Worm (Caenorhabditis elegans) whole organism, L3 larva: ENCODE measurements around the gene T05A8.2.
A peak's percentile ranks its signal among the peaks of the same experiment; 100 is the strongest.

Source experiments
- R02D3.7 ChIP-seq: fragments of 150-350 bp; optimal IDR thresholded peaks from 2 replicates; lab custom pipeline; 2014; ENCODE audit warnings: missing biosample characterization, missing genetic modification characterization
- ZK546.5 ChIP-seq: sonication (generic microtip); optimal IDR thresholded peaks from 2 replicates; lab custom pipeline; 2017; ENCODE audit warnings: missing biosample characterization, missing genetic modification characterization
- aly-2 ChIP-seq: fragments of 150-350 bp; optimal IDR thresholded peaks from 2 replicates; lab custom pipeline; 2014; ENCODE audit warnings: missing biosample characterization, missing genetic modification characterization
- ama-1 ChIP-seq: fragments of 150-350 bp; optimal IDR thresholded peaks from 2 replicates; lab custom pipeline; 2018
- ceh-28 ChIP-seq: fragments of 150-350 bp; optimal IDR thresholded peaks from 2 replicates; lab custom pipeline; 2014; ENCODE audit warnings: missing biosample characterization, missing genetic modification reagents, missing genetic modification characterization
- ceh-82 ChIP-seq: fragments of 150-350 bp; optimal IDR thresholded peaks from 2 replicates; lab custom pipeline; 2014; ENCODE audit warnings: missing biosample characterization, missing genetic modification characterization
- ceh-9 ChIP-seq: sonication (generic microtip); optimal IDR thresholded peaks from 2 replicates; lab custom pipeline; 2018; ENCODE audit warnings: missing biosample characterization, missing genetic modification characterization
- daf-12 ChIP-seq: fragments of 150-350 bp; optimal IDR thresholded peaks from 2 replicates; lab custom pipeline; 2014; ENCODE audit warnings: missing biosample characterization, missing genetic modification reagents, missing genetic modification characterization
- egl-27 ChIP-seq: sonication (generic microtip); optimal IDR thresholded peaks from 4 replicates; lab custom pipeline; 2017; ENCODE audit warnings: missing biosample characterization, missing genetic modification reagents, missing genetic modification characterization
- egl-5 ChIP-seq: fragments of 150-350 bp; optimal IDR thresholded peaks from 2 replicates; lab custom pipeline; 2017; ENCODE audit warnings: missing biosample characterization, missing genetic modification reagents, missing genetic modification characterization, inconsistent platforms
- elt-1 ChIP-seq: fragments of 150-350 bp; optimal IDR thresholded peaks from 2 replicates; lab custom pipeline; 2014; ENCODE audit warnings: missing biosample characterization, missing genetic modification characterization
- elt-2 ChIP-seq: sonication (generic microtip); optimal IDR thresholded peaks from 2 replicates; lab custom pipeline; 2016; ENCODE audit warnings: missing genetic modification reagents, mild to moderate bottlenecking, missing genetic modification characterization, missing compliant biosample characterization
- elt-3 ChIP-seq, 3 experiments: fragments of 150-350 bp in 1 of 3; sonication (generic microtip) in 2 of 3; optimal IDR thresholded peaks; 2 replicates in 2 of 3; 4 replicates in 1 of 3; lab custom pipeline; 2014 to 2017; ENCODE audit warnings: missing biosample characterization in 3 of 3, missing genetic modification characterization in 3 of 3
- eor-1 ChIP-seq, 2 experiments: fragments of 150-350 bp; optimal IDR thresholded peaks; 2 replicates each; lab custom pipeline; 2014 to 2018; ENCODE audit warnings: missing biosample characterization in 2 of 2, missing genetic modification characterization in 2 of 2
- fkh-10 ChIP-seq: sonication (generic microtip); optimal IDR thresholded peaks from 2 replicates; lab custom pipeline; 2017; ENCODE audit warnings: missing biosample characterization, missing genetic modification reagents, missing genetic modification characterization
- fkh-2 ChIP-seq: fragments of 150-350 bp; optimal IDR thresholded peaks from 2 replicates; lab custom pipeline; 2014; ENCODE audit warnings: missing biosample characterization, missing genetic modification reagents, missing genetic modification characterization
- fos-1 ChIP-seq: fragments of 150-350 bp; optimal IDR thresholded peaks from 2 replicates; lab custom pipeline; 2014; ENCODE audit warnings: missing biosample characterization, missing genetic modification characterization
- hmg-11 ChIP-seq: sonication (generic microtip); optimal IDR thresholded peaks from 2 replicates; lab custom pipeline; 2016; ENCODE audit warnings: missing genetic modification characterization, missing compliant biosample characterization
- jun-1 ChIP-seq: fragments of 150-350 bp; optimal IDR thresholded peaks from 2 replicates; lab custom pipeline; 2014; ENCODE audit warnings: missing biosample characterization, missing genetic modification reagents, missing genetic modification characterization
- lin-15B ChIP-seq: fragments of 150-350 bp; optimal IDR thresholded peaks from 2 replicates; lab custom pipeline; 2014; ENCODE audit warnings: missing biosample characterization, missing genetic modification characterization
- lin-39 ChIP-seq: fragments of 150-350 bp; optimal IDR thresholded peaks from 2 replicates; lab custom pipeline; 2018; ENCODE audit warnings: missing biosample characterization, missing genetic modification reagents, missing genetic modification characterization
- lsy-12 ChIP-seq: sonication (generic microtip); optimal IDR thresholded peaks from 2 replicates; lab custom pipeline; 2016; ENCODE audit warnings: mild to moderate bottlenecking, missing genetic modification characterization, missing compliant biosample characterization
- mdl-1 ChIP-seq: fragments of 150-350 bp; optimal IDR thresholded peaks from 2 replicates; lab custom pipeline; 2014; ENCODE audit warnings: missing biosample characterization, missing genetic modification characterization
- mml-1 ChIP-seq: fragments of 150-350 bp; sonication (generic microtip); optimal IDR thresholded peaks from 3 replicates; lab custom pipeline; 2014; ENCODE audit warnings: missing biosample characterization, missing genetic modification characterization
- nfya-1 ChIP-seq: sonication (generic microtip); optimal IDR thresholded peaks from 2 replicates; lab custom pipeline; 2017; ENCODE audit warnings: missing genetic modification characterization, mild to moderate bottlenecking, missing compliant biosample characterization, antibody characterized with exemption, moderate library complexity; ENCODE audit not compliant: insufficient read depth
- nhr-11 ChIP-seq: fragments of 150-350 bp; optimal IDR thresholded peaks from 2 replicates; lab custom pipeline; 2014; ENCODE audit warnings: missing biosample characterization, missing genetic modification characterization
- nhr-12 ChIP-seq: fragments of 150-350 bp; optimal IDR thresholded peaks from 2 replicates; lab custom pipeline; 2014; ENCODE audit warnings: missing biosample characterization, missing genetic modification characterization
- nhr-23 ChIP-seq: fragments of 150-350 bp; optimal IDR thresholded peaks from 2 replicates; lab custom pipeline; 2014; ENCODE audit warnings: missing biosample characterization, missing genetic modification reagents, missing genetic modification characterization
- nhr-237 ChIP-seq: fragments of 150-350 bp; optimal IDR thresholded peaks from 2 replicates; lab custom pipeline; 2014; ENCODE audit warnings: missing biosample characterization, missing genetic modification characterization
- nhr-25 ChIP-seq: sonication (generic microtip); optimal IDR thresholded peaks from 2 replicates; lab custom pipeline; 2017; ENCODE audit warnings: missing biosample characterization, missing genetic modification characterization
- nhr-28 ChIP-seq: fragments of 150-350 bp; optimal IDR thresholded peaks from 2 replicates; lab custom pipeline; 2014; ENCODE audit warnings: missing biosample characterization, missing genetic modification characterization
- nhr-43 ChIP-seq: sonication (generic microtip); optimal IDR thresholded peaks from 2 replicates; lab custom pipeline; 2016; ENCODE audit warnings: mild to moderate bottlenecking, missing genetic modification characterization, missing compliant biosample characterization; ENCODE audit not compliant: poor library complexity, severe bottlenecking
- nhr-67 ChIP-seq: fragments of 150-350 bp; optimal IDR thresholded peaks from 2 replicates; lab custom pipeline; 2014; ENCODE audit warnings: missing biosample characterization, missing genetic modification characterization
- nhr-76 ChIP-seq: fragments of 150-350 bp; sonication (generic microtip); optimal IDR thresholded peaks from 5 replicates; lab custom pipeline; 2014; ENCODE audit warnings: missing biosample characterization, missing genetic modification characterization
- nhr-77 ChIP-seq: fragments of 150-350 bp; optimal IDR thresholded peaks from 2 replicates; lab custom pipeline; 2014; ENCODE audit warnings: missing biosample characterization, missing genetic modification characterization
- pha-4 ChIP-seq: fragments of 150-350 bp; optimal IDR thresholded peaks from 2 replicates; lab custom pipeline; 2014; ENCODE audit warnings: missing biosample characterization, missing genetic modification reagents, missing genetic modification characterization
- sea-2 ChIP-seq: fragments of 150-350 bp; sonication (generic microtip); optimal IDR thresholded peaks from 4 replicates; lab custom pipeline; 2014; ENCODE audit warnings: missing biosample characterization, missing genetic modification reagents, missing genetic modification characterization
- skn-1 ChIP-seq: fragments of 150-350 bp; optimal IDR thresholded peaks from 2 replicates; lab custom pipeline; 2014; ENCODE audit warnings: missing biosample characterization, missing genetic modification characterization
- snpc-4 ChIP-seq: fragments of 150-350 bp; optimal IDR thresholded peaks from 2 replicates; lab custom pipeline; 2014; ENCODE audit warnings: missing biosample characterization, missing genetic modification characterization
- tbx-2 ChIP-seq: sonication (generic microtip); optimal IDR thresholded peaks from 2 replicates; lab custom pipeline; 2016; ENCODE audit warnings: mild to moderate bottlenecking, missing genetic modification characterization, missing compliant biosample characterization
- unc-39 ChIP-seq: sonication (generic microtip); optimal IDR thresholded peaks from 4 replicates; lab custom pipeline; 2017; ENCODE audit warnings: missing biosample characterization, missing genetic modification characterization
- unc-62 ChIP-seq: fragments of 150-350 bp; sonication (generic microtip); optimal IDR thresholded peaks from 4 replicates; lab custom pipeline; 2014; ENCODE audit warnings: missing biosample characterization, missing genetic modification reagents, missing genetic modification characterization
- zag-1 ChIP-seq: fragments of 150-350 bp; optimal IDR thresholded peaks from 2 replicates; lab custom pipeline; 2014; ENCODE audit warnings: missing biosample characterization, missing genetic modification characterization

T05A8.2 gene

DNA sequence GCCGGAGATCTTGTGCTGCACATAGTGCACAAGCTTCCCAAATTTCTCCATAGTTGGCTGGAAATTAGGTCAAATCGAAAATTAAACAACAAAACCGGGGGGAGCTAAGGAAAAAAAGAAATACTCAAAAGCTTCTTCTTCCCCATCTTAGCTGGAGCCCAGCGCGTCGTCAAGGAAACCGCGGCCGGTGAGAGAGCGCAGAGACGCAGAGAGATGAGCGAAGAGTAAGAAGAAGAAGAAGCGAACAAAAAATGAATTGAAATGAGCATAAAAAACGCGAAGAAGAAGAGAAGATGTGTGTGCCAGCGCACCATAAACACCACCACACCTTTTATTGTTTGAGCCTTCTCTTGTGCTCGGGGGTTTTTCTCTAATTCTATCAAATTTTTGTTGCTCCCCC lies 24.4 kb upstream of the T05A8.2 start, which contains the start of gene wdr-31:
Gene wdr-31 (minus strand): TSS at position 101 of the 400 bp plus-strand sequence.
- TF ChIP-seq nhr-23: no peak
- TF ChIP-seq mdl-1: no peak
- TF ChIP-seq nhr-43 (tag; lab: Kevin White, UChicago): no peak
- no peak for TF ChIP-seq daf-12
- no peak for TF ChIP-seq lin-39
- TF ChIP-seq nfya-1 (tag; lab: Kevin White, UChicago): no peak
- TF ChIP-seq snpc-4 (tag; lab: Kevin White, UChicago): no peak
- no peak for TF ChIP-seq fkh-2 (tag; lab: Kevin White, UChicago)
- no peak for TF ChIP-seq elt-1 (tag; lab: Kevin White, UChicago)
- no peak for TF ChIP-seq ceh-28 (tag; lab: Kevin White, UChicago)
- TF ChIP-seq lsy-12: no peak

DNA sequence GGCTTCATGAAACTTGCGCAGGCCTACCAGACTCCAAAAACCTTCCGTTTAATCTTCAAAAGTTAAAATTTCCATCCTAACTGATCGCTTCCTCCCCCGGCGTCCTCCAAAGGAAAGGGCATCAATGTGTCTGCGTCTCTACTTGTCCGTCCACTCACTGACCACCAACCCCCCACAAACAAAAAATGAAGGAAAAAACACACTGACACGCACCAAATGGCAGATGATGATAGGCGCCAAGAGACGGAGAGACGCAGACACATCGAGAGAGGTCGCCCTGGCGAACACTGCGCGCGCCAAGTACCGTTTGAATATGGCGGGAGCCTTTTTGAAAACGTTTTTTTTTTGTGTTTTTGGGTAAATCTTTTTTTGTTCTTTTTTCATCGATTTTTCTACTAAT lies 23.9 kb upstream of the T05A8.2 start:
- TF ChIP-seq ZK546.5: no peak
- no peak for TF ChIP-seq ceh-9 (tag; lab: Kevin White, UChicago)
- TF ChIP-seq nhr-67 (tag; lab: Kevin White, UChicago): no peak
- peak; percentile 20 for TF ChIP-seq nhr-23
- no peak for TF ChIP-seq nhr-43 (tag; lab: Kevin White, UChicago)
- no peak for TF ChIP-seq lsy-12
- no peak for TF ChIP-seq fos-1
- TF ChIP-seq unc-39 (tag; lab: Kevin White, UChicago): no peak
- TF ChIP-seq pha-4 (tag; lab: Kevin White, UChicago): no peak
- no peak for TF ChIP-seq eor-1 (tag; optimal IDR thresholded peaks at IDR 0.05; lab: Kevin White, UChicago)
- TF ChIP-seq nhr-25 (tag; lab: Kevin White, UChicago): peak; percentile 32
- TF ChIP-seq fkh-2 (tag; lab: Kevin White, UChicago): no peak
- no peak for TF ChIP-seq ceh-82 (tag; lab: Kevin White, UChicago)
- TF ChIP-seq daf-12: no peak
- TF ChIP-seq nhr-76 (tag; lab: Kevin White, UChicago): no peak
- TF ChIP-seq zag-1: no peak
- TF ChIP-seq nhr-12: no peak
- TF ChIP-seq lin-39: peak; percentile 61
- no peak for TF ChIP-seq ceh-28 (tag; lab: Kevin White, UChicago)
- no peak for TF ChIP-seq lin-15B (tag; lab: Kevin White, UChicago)
- TF ChIP-seq nhr-28 (tag; lab: Kevin White, UChicago): no peak
- TF ChIP-seq nhr-77 (tag; lab: Kevin White, UChicago): no peak
- TF ChIP-seq elt-1 (tag; lab: Kevin White, UChicago): no peak
- TF ChIP-seq snpc-4 (tag; lab: Kevin White, UChicago): peak; percentile 23
- peak; percentile 40 for TF ChIP-seq hmg-11 (tag; lab: Kevin White, UChicago)
- no peak for TF ChIP-seq skn-1 (tag; lab: Kevin White, UChicago)
- TF ChIP-seq egl-5: no peak
- no peak for TF ChIP-seq fkh-10 (GFP tag; lab: Kevin White, UChicago)
- TF ChIP-seq ama-1: no peak
- no peak for TF ChIP-seq mml-1 (tag; lab: Kevin White, UChicago)
- TF ChIP-seq nfya-1 (tag; lab: Kevin White, UChicago): peak; percentile 79
- TF ChIP-seq tbx-2 (tag; lab: Kevin White, UChicago): no peak
- no peak for TF ChIP-seq nhr-237
- peak; percentile 17 for TF ChIP-seq jun-1 (tag; lab: Kevin White, UChicago)
- no peak for TF ChIP-seq egl-27 (tag; lab: Kevin White, UChicago)
- no peak for TF ChIP-seq elt-2 (tag; lab: Kevin White, UChicago)
- no peak for TF ChIP-seq elt-3 (tag; optimal IDR thresholded peaks at IDR 0.05; lab: Kevin White, UChicago)
- TF ChIP-seq aly-2: no peak
- no peak for TF ChIP-seq unc-62
- TF ChIP-seq sea-2 (GFP tag; lab: Kevin White, UChicago): no peak
- no peak for TF ChIP-seq R02D3.7
- TF ChIP-seq, all 47 proteins: peak for 7

DNA sequence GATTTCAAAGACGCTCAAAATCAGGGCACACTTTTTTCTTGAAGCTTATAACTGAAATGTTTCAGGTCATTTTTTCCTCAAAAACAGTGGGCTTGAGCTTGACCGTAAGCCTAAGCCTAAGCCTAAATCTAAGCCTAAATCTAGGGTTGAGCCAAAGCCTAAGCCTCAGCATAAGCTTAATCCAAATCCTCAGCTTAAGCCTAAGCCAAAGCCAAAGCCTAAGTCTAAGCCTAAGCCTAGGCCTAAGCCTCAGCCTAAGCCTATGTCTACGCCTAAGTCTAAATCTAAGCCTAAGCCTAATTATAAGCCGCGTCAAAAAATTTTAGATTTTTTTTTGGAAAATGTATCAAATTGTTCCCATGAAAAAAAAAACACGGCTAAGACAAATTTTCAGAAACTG lies 23.4 kb upstream of the T05A8.2 start:
- no peak for TF ChIP-seq nhr-28 (tag; lab: Kevin White, UChicago)
- TF ChIP-seq ZK546.5: no peak
- TF ChIP-seq aly-2: no peak
- TF ChIP-seq pha-4 (tag; lab: Kevin White, UChicago): no peak
- TF ChIP-seq nhr-11: no peak
- TF ChIP-seq nhr-23: no peak
- no peak for TF ChIP-seq fos-1
- no peak for TF ChIP-seq fkh-2 (tag; lab: Kevin White, UChicago)
- no peak for TF ChIP-seq ceh-82 (tag; lab: Kevin White, UChicago)
